Fruit fly (Drosophila melanogaster) whole organism, wandering third instar larva: ENCODE data around the gene Dys.

Experiments used
- Dfd ChIP-seq: fragments of >200 bp; optimal IDR thresholded peaks from 2 replicates; lab custom pipeline; 2017; ENCODE audit warnings: missing biosample characterization, missing genetic modification characterization
- Dif ChIP-seq: fragments of 200-275, 200-300 bp; sonication (Bioruptor generic); optimal IDR thresholded peaks from 2 replicates; lab custom pipeline; 2018; ENCODE audit warnings: missing biosample characterization, missing genetic modification characterization; ENCODE audit not compliant: partially characterized antibody
- Hnf4 ChIP-seq: fragments of 200-800 bp; sonication (Bioruptor generic); optimal IDR thresholded peaks from 2 replicates; lab custom pipeline; 2016; ENCODE audit warnings: missing biosample characterization, mild to moderate bottlenecking, missing genetic modification characterization
- Mio ChIP-seq: sonication (Bioruptor generic); optimal IDR thresholded peaks from 2 replicates; lab custom pipeline; 2016; ENCODE audit warnings: missing biosample characterization, missing genetic modification characterization
- Myc ChIP-seq: fragments of >200 bp; optimal IDR thresholded peaks from 2 replicates; lab custom pipeline; 2017
- Sp1 ChIP-seq: fragments of 200-800 bp; sonication (Bioruptor generic); optimal IDR thresholded peaks from 3 replicates; lab custom pipeline; 2019; ENCODE audit warnings: missing biosample characterization, mild to moderate bottlenecking, missing genetic modification characterization, moderate library complexity
- dl ChIP-seq, 2 experiments: fragments of 175-275, 200-275 bp in 1 of 2; fragments of 200-275 bp in 1 of 2; sonication (Bioruptor generic); optimal IDR thresholded peaks; lab custom pipeline; 2018; ENCODE audit warnings: mild to moderate bottlenecking in 2 of 2, missing biosample characterization in 2 of 2, missing genetic modification characterization in 2 of 2, moderate library complexity in 2 of 2; ENCODE audit not compliant: partially characterized antibody in 2 of 2, insufficient read depth in 1 of 2
- dsf ChIP-seq: sonication (Bioruptor generic); optimal IDR thresholded peaks from 2 replicates; lab custom pipeline; 2016; ENCODE audit warnings: missing biosample characterization, missing genetic modification characterization, borderline replicate concordance
- fru ChIP-seq: fragments of 200-800 bp; sonication (Bioruptor generic); optimal IDR thresholded peaks from 3 replicates; lab custom pipeline; 2016; ENCODE audit warnings: missing biosample characterization, mild to moderate bottlenecking, missing genetic modification characterization
- pan ChIP-seq: fragments of >200 bp; optimal IDR thresholded peaks from 2 replicates; lab custom pipeline; 2017
- psq ChIP-seq: fragments of 200-800 bp; sonication (Bioruptor generic); optimal IDR thresholded peaks from 3 replicates; lab custom pipeline; 2017; ENCODE audit warnings: missing biosample characterization, mild to moderate bottlenecking, missing genetic modification characterization, moderate library complexity
- rgr ChIP-seq: fragments of 200-800 bp; sonication (Bioruptor generic); optimal IDR thresholded peaks from 3 replicates; lab custom pipeline; 2016; ENCODE audit warnings: missing biosample characterization, mild to moderate bottlenecking, missing genetic modification characterization
- sage ChIP-seq: fragments of 200-800 bp; sonication (Bioruptor generic); optimal IDR thresholded peaks from 2 replicates; lab custom pipeline; 2016; ENCODE audit warnings: missing biosample characterization, mild to moderate bottlenecking, missing genetic modification characterization
- usp ChIP-seq: fragments of >200 bp; optimal IDR thresholded peaks from 2 replicates; lab custom pipeline; 2017; ENCODE audit warnings: missing biosample characterization, missing genetic modification characterization

dm6 chr3R:19470607-19471006 lies 9.7 kb downstream of the Dys start:
- no peak for TF ChIP-seq Myc (lab: Kevin White, UChicago)
- no peak for TF ChIP-seq psq (GFP tag; lab: Kevin White, UChicago)
- TF ChIP-seq Dif (GFP tag; lab: Kevin White, UChicago), result no peak
- no peak for TF ChIP-seq Hnf4 (GFP tag; lab: Kevin White, UChicago)
- TF ChIP-seq usp (GFP tag; lab: Kevin White, UChicago), result no peak
- no peak for TF ChIP-seq sage (GFP tag; lab: Kevin White, UChicago)
- no peak for TF ChIP-seq dl (GFP tag; optimal IDR thresholded peaks at IDR 0.05; lab: Kevin White, UChicago; ENCODE audit: insufficient read depth in 1 of 2, partially characterized antibody in 2 of 2)
- no peak for TF ChIP-seq Dfd (GFP tag; lab: Kevin White, UChicago)
- TF ChIP-seq fru, result no peak
- no peak for TF ChIP-seq dsf (GFP tag; lab: Kevin White, UChicago)
- TF ChIP-seq Mio (GFP tag; lab: Kevin White, UChicago), result no peak
- TF ChIP-seq pan (lab: Kevin White, UChicago), result no peak
- TF ChIP-seq Sp1, result no peak
- no peak for TF ChIP-seq rgr (GFP tag; lab: Kevin White, UChicago)
